Worm (Caenorhabditis elegans) whole organism, late embryonic: ENCODE measurements around the gene F09G8.10.

Source experiments
- C38D4.7 ChIP-seq: fragments of 200-800 bp; sonication (Bioruptor generic); optimal IDR thresholded peaks from 2 replicates; lab custom pipeline; 2018; ENCODE audit warnings: mild to moderate bottlenecking, missing genetic modification characterization, moderate library complexity, missing compliant biosample characterization
- ceh-30 ChIP-seq: fragments of 150-350 bp; optimal IDR thresholded peaks from 2 replicates; lab custom pipeline; 2014; ENCODE audit warnings: missing biosample characterization, missing genetic modification characterization
- ceh-48 ChIP-seq: sonication (generic microtip); optimal IDR thresholded peaks from 2 replicates; lab custom pipeline; 2016; ENCODE audit warnings: missing genetic modification characterization, inconsistent platforms, missing compliant biosample characterization
- dve-1 ChIP-seq: sonication (generic microtip); optimal IDR thresholded peaks from 2 replicates; lab custom pipeline; 2017; ENCODE audit warnings: antibody characterized with exemption, mild to moderate bottlenecking, missing genetic modification characterization, missing compliant biosample characterization
- ets-4 ChIP-seq: sonication (generic microtip); optimal IDR thresholded peaks from 2 replicates; lab custom pipeline; 2016; ENCODE audit warnings: missing genetic modification characterization, missing compliant biosample characterization
- hlh-8 ChIP-seq: sonication (generic microtip); optimal IDR thresholded peaks from 2 replicates; lab custom pipeline; 2016; ENCODE audit warnings: missing genotype, missing genetic modification characterization, missing compliant biosample characterization
- npax-4 ChIP-seq: sonication (generic microtip); optimal IDR thresholded peaks from 2 replicates; lab custom pipeline; 2016; ENCODE audit warnings: missing genetic modification characterization, missing compliant biosample characterization
- pag-3 ChIP-seq: sonication (generic microtip); optimal IDR thresholded peaks from 2 replicates; lab custom pipeline; 2016; ENCODE audit warnings: missing compliant biosample characterization, missing genetic modification characterization, borderline replicate concordance
- pha-4 ChIP-seq: fragments of 150-350 bp; optimal IDR thresholded peaks from 2 replicates; lab custom pipeline; 2018; ENCODE audit warnings: missing biosample characterization, missing genetic modification reagents, missing genetic modification characterization
- pqm-1 ChIP-seq: sonication (generic microtip); optimal IDR thresholded peaks from 2 replicates; lab custom pipeline; 2016; ENCODE audit warnings: missing genetic modification characterization, missing compliant biosample characterization
- tbx-2 ChIP-seq: sonication (generic microtip); optimal IDR thresholded peaks from 2 replicates; lab custom pipeline; 2016; ENCODE audit warnings: missing genetic modification characterization, missing compliant biosample characterization
- unc-42 ChIP-seq: sonication (generic microtip); optimal IDR thresholded peaks from 2 replicates; lab custom pipeline; 2016; ENCODE audit warnings: missing genotype, missing genetic modification characterization, missing compliant biosample characterization
- zip-5 ChIP-seq: sonication (generic microtip); optimal IDR thresholded peaks from 2 replicates; lab custom pipeline; 2016; ENCODE audit warnings: missing genetic modification characterization, missing compliant biosample characterization

DNA sequence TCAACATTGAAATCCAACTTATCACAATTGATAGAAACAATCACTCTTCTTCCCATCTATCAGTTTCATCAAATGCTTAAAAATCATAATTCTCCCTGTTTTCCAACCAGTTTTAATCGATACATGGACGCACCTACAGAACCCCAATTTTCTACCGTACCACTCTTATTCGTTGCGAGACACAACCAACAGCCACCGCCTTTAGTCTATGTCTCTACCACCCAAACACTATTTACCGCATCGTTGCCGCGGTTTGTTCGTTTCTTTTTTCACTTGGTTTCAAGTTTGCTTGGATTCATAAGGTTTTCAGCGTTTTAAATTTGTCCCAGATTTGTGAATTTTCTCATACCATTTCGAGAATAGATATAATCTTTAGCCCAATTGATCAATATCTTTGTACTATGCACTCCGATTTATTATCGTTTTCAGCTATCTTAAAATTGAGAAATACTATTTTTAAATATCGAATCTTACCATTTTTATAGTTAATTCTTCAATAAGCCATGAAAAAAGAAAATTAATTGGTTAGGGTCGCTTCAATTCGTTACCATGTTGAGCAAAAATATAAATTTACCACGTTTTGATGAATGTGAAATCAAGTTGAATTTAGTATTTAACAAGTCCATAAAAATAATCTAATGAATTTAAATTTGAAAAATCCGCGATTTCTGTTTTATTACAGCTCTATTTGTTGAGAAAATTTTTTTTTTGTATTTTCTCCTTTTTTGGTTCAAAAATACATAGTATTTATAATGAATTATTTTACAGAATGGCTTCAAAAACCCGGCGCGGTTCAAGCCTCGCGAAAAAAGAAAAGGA, 38.5 kb upstream of the F09G8.10 start, which contains the start of gene F10E9.3:
- TF ChIP-seq tbx-2 (tag; lab: Kevin White, UChicago) (no peak), dve-1 (tag; lab: Kevin White, UChicago) (no peak), pqm-1 (tag; lab: Kevin White, UChicago) (no peak), C38D4.7 (GFP tag; lab: Kevin White, UChicago) (no peak), npax-4 (no peak), ceh-30 (tag; lab: Kevin White, UChicago) (no peak), hlh-8 (no peak), ceh-48 (tag; lab: Kevin White, UChicago) (no peak), pha-4 (tag; lab: Kevin White, UChicago) (no peak), zip-5 (no peak), pag-3 (tag; lab: Kevin White, UChicago) (no peak), ets-4 (tag; lab: Kevin White, UChicago) (no peak), unc-42 (tag; lab: Kevin White, UChicago) (no peak)
